Fruit fly (Drosophila melanogaster): Measurements from ENCODE around the gene upd2.

Gene upd2

dm6 chrX:18243184-18243375 lies at the start of gene upd2:
Gene upd2, minus strand, starts transcription at chrX:18243284.
- no peak for TF ChIP-seq CG8478 (optimal IDR thresholded peaks at IDR 0.05)
- no peak for TF ChIP-seq CTCF (optimal IDR thresholded peaks at IDR 0.05)

- TF ChIP-seq CG8478 (optimal IDR thresholded peaks at IDR 0.05): no peak
- no peak for TF ChIP-seq CTCF (optimal IDR thresholded peaks at IDR 0.05)
Measured at dm6 chrX:18288652-18289051, 45.6 kb upstream of the upd2 start.

dm6 chrX:18287587-18287986 lies 44.5 kb upstream of the upd2 start:
- no peak for TF ChIP-seq CG8478 (optimal IDR thresholded peaks at IDR 0.05)
- TF ChIP-seq CTCF (optimal IDR thresholded peaks at IDR 0.05): no peak

- TF ChIP-seq CTCF (optimal IDR thresholded peaks at IDR 0.05) (no peak), CG8478 (optimal IDR thresholded peaks at IDR 0.05) (no peak)
Measured at dm6 chrX:18285215-18285614, 42.1 kb upstream of the upd2 start.

- TF ChIP-seq CG8478 (optimal IDR thresholded peaks at IDR 0.05): no peak
- TF ChIP-seq CTCF (optimal IDR thresholded peaks at IDR 0.05): no peak
Measured at dm6 chrX:18282381-18282813, 39.3 kb upstream of the upd2 start.

- TF ChIP-seq CTCF (optimal IDR thresholded peaks at IDR 0.05) (no peak), CG8478 (optimal IDR thresholded peaks at IDR 0.05) (no peak)
Measured at dm6 chrX:18278706-18279105, 35.6 kb upstream of the upd2 start.

dm6 chrX:18276485-18277321 lies 33.6 kb upstream of the upd2 start, which contains the start of gene upd3:
Gene upd3, plus strand, starts transcription at chrX:18277233.
- TF ChIP-seq CG8478 (optimal IDR thresholded peaks at IDR 0.05) (no peak), CTCF (optimal IDR thresholded peaks at IDR 0.05) (no peak)

dm6 chrX:18275902-18276301 lies 32.8 kb upstream of the upd2 start:
- TF ChIP-seq CG8478 (optimal IDR thresholded peaks at IDR 0.05): no peak
- no peak for TF ChIP-seq CTCF (optimal IDR thresholded peaks at IDR 0.05)

dm6 chrX:18273180-18274016 lies 30.3 kb upstream of the upd2 start:
- TF ChIP-seq CG8478 (optimal IDR thresholded peaks at IDR 0.05) (no peak), CTCF (optimal IDR thresholded peaks at IDR 0.05) (no peak)

dm6 chrX:18272422-18272821 lies 29.3 kb upstream of the upd2 start:
- TF ChIP-seq CTCF (optimal IDR thresholded peaks at IDR 0.05) (no peak), CG8478 (optimal IDR thresholded peaks at IDR 0.05) (no peak)

- TF ChIP-seq CG8478 (optimal IDR thresholded peaks at IDR 0.05) (no peak), CTCF (optimal IDR thresholded peaks at IDR 0.05) (no peak)
Measured at dm6 chrX:18266846-18267245, 23.8 kb upstream of the upd2 start.

- TF ChIP-seq CG8478 (optimal IDR thresholded peaks at IDR 0.05) (no peak), CTCF (optimal IDR thresholded peaks at IDR 0.05) (no peak)
Measured at dm6 chrX:18263382-18263781, 20.3 kb upstream of the upd2 start.

- TF ChIP-seq CG8478 (optimal IDR thresholded peaks at IDR 0.05): no peak
Measured at dm6 chrX:18262151-18262550, 19.1 kb upstream of the upd2 start.

- TF ChIP-seq CG8478 (optimal IDR thresholded peaks at IDR 0.05): no peak
- no peak for TF ChIP-seq CTCF (optimal IDR thresholded peaks at IDR 0.05)
Measured at dm6 chrX:18261494-18261893, 18.4 kb upstream of the upd2 start.

dm6 chrX:18259984-18260550 lies 17.0 kb upstream of the upd2 start:
- TF ChIP-seq CG8478 (optimal IDR thresholded peaks at IDR 0.05): no peak
- TF ChIP-seq CTCF (optimal IDR thresholded peaks at IDR 0.05): no peak

- TF ChIP-seq CG8478 (optimal IDR thresholded peaks at IDR 0.05) (no peak), CTCF (optimal IDR thresholded peaks at IDR 0.05) (no peak)
Measured at dm6 chrX:18259417-18259816, 16.3 kb upstream of the upd2 start, which contains the start of gene CG15059. Gene CG15059, minus strand, starts transcription at chrX:18259517.
